Fruit fly (Drosophila melanogaster) S2 (cell line): ENCODE measurements around the gene CG31459.

Source experiments
- CG8478 ChIP-seq: fragments of >200 bp; optimal IDR thresholded peaks from 2 replicates; lab custom pipeline; 2018
- CTCF ChIP-seq, 2 experiments: fragments of >200 bp; optimal IDR thresholded peaks; 2 replicates each; lab custom pipeline; 2018

dm6 chr3R:19801752-19802151 is 38.9 kb upstream of the CG31459 start:
- TF ChIP-seq CG8478 (lab: Kevin White, UChicago) (no peak), CTCF (optimal IDR thresholded peaks at IDR 0.05; lab: Kevin White, UChicago) (no peak)
